Fruit fly (Drosophila melanogaster): ENCODE data around the gene CG13116.

CG13116 gene

DNA sequence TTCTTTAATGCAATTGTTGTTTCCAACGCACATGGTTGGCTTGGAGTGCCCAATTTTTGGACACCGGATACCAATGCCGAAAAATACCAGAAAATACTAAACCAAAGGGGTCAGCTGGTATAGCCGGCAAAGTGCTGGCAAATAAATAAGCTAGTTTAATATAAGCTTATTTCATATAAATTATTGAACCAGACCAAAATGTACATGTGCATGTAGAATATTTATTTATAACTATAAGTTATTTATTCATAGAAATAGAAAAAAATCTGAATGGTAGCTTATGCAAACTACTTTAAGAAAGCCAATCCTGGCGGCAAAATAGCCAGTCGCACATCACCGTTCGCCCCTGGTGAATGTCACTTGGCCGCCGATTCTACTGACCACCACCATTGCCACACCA, 29.3 kb upstream of the CG13116 start, which contains the start of gene pelo (continued):
- TF ChIP-seq CG3847 (GFP tag; IDR thresholded peaks at IDR 0.05), result peak; percentile 31; the same call in 1 of the 2 replicates
- TF ChIP-seq Bteb2 (GFP tag; optimal IDR thresholded peaks at IDR 0.05), result peak; percentile 23
- TF ChIP-seq Sin3A (optimal IDR thresholded peaks at IDR 0.05), result peak; percentile 80
- TF ChIP-seq CG11723 (GFP tag; optimal IDR thresholded peaks at IDR 0.05), result peak; percentile 55
- TF ChIP-seq CG4730 (GFP tag; IDR thresholded peaks at IDR 0.05), result peak; percentile 56
- peak; percentile 5 for TF ChIP-seq ATbp (GFP tag; optimal IDR thresholded peaks at IDR 0.05)
- TF ChIP-seq CG7928 (GFP tag; optimal IDR thresholded peaks at IDR 0.05), result peak; percentile 46
- peak; percentile 43; the same call in 2 of the 3 replicates for TF ChIP-seq Aef1 (GFP tag; IDR thresholded peaks at IDR 0.05)
- TF ChIP-seq hkb (optimal IDR thresholded peaks at IDR 0.05), result no peak
- peak; percentile 34; the same call in 1 of the 2 replicates for TF ChIP-seq hkb (GFP tag; IDR thresholded peaks at IDR 0.05)
- TF ChIP-seq CG15073 (GFP tag; optimal IDR thresholded peaks at IDR 0.05), result no peak
- TF ChIP-seq CG12236 (GFP tag; optimal IDR thresholded peaks at IDR 0.05), result no peak
- peak; percentile 51 for TF ChIP-seq CG11085 (GFP tag; IDR thresholded peaks at IDR 0.05)
- TF ChIP-seq tin (GFP tag; optimal IDR thresholded peaks at IDR 0.05), result peak; percentile 35
- no peak for TF ChIP-seq usp (GFP tag; optimal IDR thresholded peaks at IDR 0.05)
- no peak for TF ChIP-seq CG11398 (GFP tag; optimal IDR thresholded peaks at IDR 0.05)
- TF ChIP-seq Sry-β (GFP tag; optimal IDR thresholded peaks at IDR 0.05), result peak; percentile 99
- peak; percentile 70 for TF ChIP-seq CoRest (tag; optimal IDR thresholded peaks at IDR 0.05)
- TF ChIP-seq Ssrp (tag; optimal IDR thresholded peaks at IDR 0.05), result peak; percentile 63
- TF ChIP-seq lab (GFP tag; optimal IDR thresholded peaks at IDR 0.05), result peak; percentile 81
- TF ChIP-seq ab (GFP tag; optimal IDR thresholded peaks at IDR 0.05), result no peak
- 0 out of 2 replicates have a peak, but pooled peaks have one; percentile 24 for TF ChIP-seq CG11247 (GFP tag; IDR thresholded peaks at IDR 0.05)
- TF ChIP-seq CG18599 (GFP tag; optimal IDR thresholded peaks at IDR 0.05), result peak; percentile 77
- TF ChIP-seq CG10959 (GFP tag; IDR thresholded peaks at IDR 0.05), result no peak
- peak; percentile 44; the same call in 1 of the 3 replicates for TF ChIP-seq Optix (GFP tag; IDR thresholded peaks at IDR 0.05)
- TF ChIP-seq CG14710 (tag; optimal IDR thresholded peaks at IDR 0.05), result peak; percentile 74
- TF ChIP-seq jing (GFP tag; optimal IDR thresholded peaks at IDR 0.05), result no peak
- TF ChIP-seq CG11695 (GFP tag; IDR thresholded peaks at IDR 0.05), result peak; percentile 62; the same call in 2 of the 3 replicates
- TF ChIP-seq bcd (GFP tag; optimal IDR thresholded peaks at IDR 0.05), result peak; percentile 75
- no peak for TF ChIP-seq Doc2 (GFP tag; IDR thresholded peaks at IDR 0.05)
- no peak for TF ChIP-seq wek (GFP tag; optimal IDR thresholded peaks at IDR 0.05)
- no peak for TF ChIP-seq sima (GFP tag; optimal IDR thresholded peaks at IDR 0.05)
- TF ChIP-seq corto (GFP tag; optimal IDR thresholded peaks at IDR 0.05), result peak; percentile 45
- TF ChIP-seq CG31388 (GFP tag; optimal IDR thresholded peaks at IDR 0.05), result no peak
- TF ChIP-seq CG6854 (GFP tag; optimal IDR thresholded peaks at IDR 0.05), result no peak
- TF ChIP-seq Jarid2 (GFP tag; optimal IDR thresholded peaks at IDR 0.05), result peak; percentile 40
- peak in 1 of 2 experiments; percentile 79 for TF ChIP-seq Hr78 (GFP tag; optimal IDR thresholded peaks at IDR 0.05)
- no peak for TF ChIP-seq CG2202 (tag; optimal IDR thresholded peaks at IDR 0.05)
- no peak for TF ChIP-seq Lim3 (GFP tag; IDR thresholded peaks at IDR 0.05)
- no peak for TF ChIP-seq GATAe (GFP tag; conservative IDR thresholded peaks at IDR 0.05)
- no peak for TF ChIP-seq en (GFP tag; optimal IDR thresholded peaks at IDR 0.05)
- no peak for TF ChIP-seq CG7786 (GFP tag; optimal IDR thresholded peaks at IDR 0.05)
- TF ChIP-seq gce (GFP tag; IDR thresholded peaks at IDR 0.05), result no peak
- no peak; the same call in 1 of the 2 replicates for TF ChIP-seq CG9215 (GFP tag; IDR thresholded peaks at IDR 0.05)
- no peak for TF ChIP-seq cg (GFP tag; optimal IDR thresholded peaks at IDR 0.05)
- TF ChIP-seq cad (GFP tag; optimal IDR thresholded peaks at IDR 0.05), result no peak
- peak; percentile 83 for TF ChIP-seq gem (tag; optimal IDR thresholded peaks at IDR 0.05)
- peak; percentile 75 for TF ChIP-seq CG9797 (GFP tag; optimal IDR thresholded peaks at IDR 0.05)
- peak; percentile 66 for TF ChIP-seq gcm (GFP tag; optimal IDR thresholded peaks at IDR 0.05)
- TF ChIP-seq Nf-YB (GFP tag; optimal IDR thresholded peaks at IDR 0.05), result peak; percentile 57
- TF ChIP-seq esg (GFP tag; conservative IDR thresholded peaks at IDR 0.05), result peak; percentile 54
- peak; percentile 63 for TF ChIP-seq CG13894 (tag; optimal IDR thresholded peaks at IDR 0.05)
